Fruit fly (Drosophila melanogaster) whole organism, embryonic: ENCODE measurements around the gene mRpS10.

Experiments
- Ada2b ChIP-seq: fragments of 200-800 bp; sonication (Bioruptor generic); IDR thresholded peaks from 2 replicates; pipeline ENCODE4 v1.3.6; 2022; ENCODE audit warnings: missing biosample characterization, missing genetic modification characterization
- Awh ChIP-seq: fragments of 200-800 bp; sonication (Bioruptor generic); IDR thresholded peaks from 2 replicates; pipeline ENCODE4, ENCODE4 v1.3.6; 2022; ENCODE audit warnings: missing biosample characterization, missing genetic modification characterization
- CG10431 ChIP-seq: fragments of 200-800 bp; sonication (Bioruptor generic); optimal IDR thresholded peaks from 3 replicates; lab custom pipeline; 2018; ENCODE audit warnings: missing biosample characterization, mild to moderate bottlenecking, missing genetic modification characterization
- CG11398 ChIP-seq: fragments of 200-800 bp; sonication (Bioruptor generic); optimal IDR thresholded peaks from 2 replicates; lab custom pipeline; 2016; ENCODE audit warnings: missing biosample characterization, missing genetic modification characterization
- CG13894 ChIP-seq: fragments of 200-800 bp; sonication (Bioruptor generic); optimal IDR thresholded peaks from 3 replicates; lab custom pipeline; 2018; ENCODE audit warnings: missing biosample characterization, mild to moderate bottlenecking, missing genetic modification characterization, moderate library complexity
- CG15011 ChIP-seq: fragments of 200-800 bp; sonication (Bioruptor generic); optimal IDR thresholded peaks from 3 replicates; lab custom pipeline; 2018; ENCODE audit warnings: missing biosample characterization, mild to moderate bottlenecking, missing genetic modification characterization
- CG1832 ChIP-seq: fragments of 200-800 bp; sonication (Bioruptor generic); optimal IDR thresholded peaks from 2 replicates; lab custom pipeline; 2017; ENCODE audit warnings: missing biosample characterization, mild to moderate bottlenecking, missing genetic modification characterization, inconsistent platforms
- CG18476 ChIP-seq: fragments of 200-800 bp; sonication (Bioruptor generic); optimal IDR thresholded peaks from 2 replicates; lab custom pipeline; 2016; ENCODE audit warnings: missing biosample characterization, mild to moderate bottlenecking, missing genetic modification characterization
- CG2202 ChIP-seq: fragments of 200-800 bp; sonication (Bioruptor generic); optimal IDR thresholded peaks from 2 replicates; lab custom pipeline; 2018; ENCODE audit warnings: missing biosample characterization, mild to moderate bottlenecking, missing genetic modification characterization
- CG30403 ChIP-seq: fragments of 200-800 bp; sonication (Bioruptor generic); optimal IDR thresholded peaks from 3 replicates; lab custom pipeline; 2016; ENCODE audit warnings: missing biosample characterization, missing genetic modification characterization
- CG4424 ChIP-seq: fragments of 200-800 bp; sonication (Bioruptor generic); optimal IDR thresholded peaks from 3 replicates; lab custom pipeline; 2016; ENCODE audit warnings: missing biosample characterization, missing genetic modification characterization
- CG7357 ChIP-seq: fragments of 200-800 bp; sonication (Bioruptor generic); IDR thresholded peaks from 3 replicates; pipeline ENCODE4 v1.3.6; 2022; ENCODE audit warnings: missing biosample characterization, missing genetic modification characterization
- CG7786 ChIP-seq: fragments of 200-800 bp; sonication (Bioruptor generic); optimal IDR thresholded peaks from 2 replicates; lab custom pipeline; 2016; ENCODE audit warnings: missing biosample characterization, missing genetic modification characterization
- CG8388 ChIP-seq: fragments of 200-800 bp; sonication (Bioruptor generic); optimal IDR thresholded peaks from 2 replicates; lab custom pipeline; 2019; ENCODE audit warnings: missing biosample characterization, mild to moderate bottlenecking, missing genetic modification characterization, moderate library complexity
- CG9817 ChIP-seq: fragments of 200-800 bp; sonication (Bioruptor generic); optimal IDR thresholded peaks from 2 replicates; lab custom pipeline; 2018; ENCODE audit warnings: missing biosample characterization, mild to moderate bottlenecking, missing genetic modification characterization, moderate library complexity
- D19B ChIP-seq: fragments of 200-800 bp; sonication (Bioruptor generic); optimal IDR thresholded peaks from 2 replicates; lab custom pipeline; 2017; ENCODE audit warnings: missing biosample characterization, mild to moderate bottlenecking, missing genetic modification characterization
- Dek ChIP-seq: fragments of 200-800 bp; sonication (Bioruptor generic); optimal IDR thresholded peaks from 3 replicates; lab custom pipeline; 2019; ENCODE audit warnings: missing biosample characterization, mild to moderate bottlenecking, missing genetic modification characterization, moderate library complexity
- Doc3 ChIP-seq: fragments of 200-800 bp; sonication (Bioruptor generic); IDR thresholded peaks from 3 replicates; pipeline ENCODE4 v1.3.6; 2022; ENCODE audit warnings: missing biosample characterization, missing genetic modification characterization; ENCODE audit not compliant: partially characterized antibody
- Elba2 ChIP-seq: fragments of 200-800 bp; sonication (Bioruptor generic); optimal IDR thresholded peaks from 3 replicates; lab custom pipeline; 2016; ENCODE audit warnings: missing biosample characterization, missing genetic modification characterization
- Hr51 ChIP-seq, 2 experiments: fragments of 200-800 bp; sonication (Bioruptor generic); optimal IDR thresholded peaks; 2 replicates in 1 of 2; 3 replicates in 1 of 2; lab custom pipeline; 2016 to 2018; ENCODE audit warnings: missing biosample characterization in 2 of 2, missing genetic modification characterization in 2 of 2, mild to moderate bottlenecking in 1 of 2, moderate library complexity in 1 of 2
- Mad ChIP-seq: fragments of 200-800 bp; sonication (Bioruptor generic); optimal IDR thresholded peaks from 2 replicates; lab custom pipeline; 2016; ENCODE audit warnings: missing biosample characterization, missing genetic modification characterization
- Oli ChIP-seq: fragments of 200-800 bp; sonication (Bioruptor generic); optimal IDR thresholded peaks from 2 replicates; lab custom pipeline; 2018; ENCODE audit warnings: missing biosample characterization, mild to moderate bottlenecking, missing genetic modification characterization, moderate library complexity
- Stat92E ChIP-seq, 3 experiments: fragments of >200 bp in 2 of 3; fragments of 200-800 bp in 1 of 3; sonication (Bioruptor generic) in 1 of 3; optimal IDR thresholded peaks; 2 replicates each; lab custom pipeline; 2017 to 2019; ENCODE audit warnings: missing biosample characterization in 3 of 3, missing genetic modification characterization in 3 of 3, mild to moderate bottlenecking in 1 of 3, moderate library complexity in 1 of 3
- Vsx1 ChIP-seq: fragments of 200-800 bp; sonication (Bioruptor generic); optimal IDR thresholded peaks from 2 replicates; lab custom pipeline; 2017; ENCODE audit warnings: missing biosample characterization, mild to moderate bottlenecking, missing genetic modification characterization, missing genetic modification reagents
- amos ChIP-seq: fragments of 200-800 bp; sonication (Bioruptor generic); IDR thresholded peaks from 2 replicates; pipeline ENCODE4 v1.3.6; 2022; ENCODE audit warnings: missing biosample characterization, missing genetic modification characterization; ENCODE audit not compliant: partially characterized antibody
- chinmo ChIP-seq: fragments of 200-800 bp; sonication (Bioruptor generic); IDR thresholded peaks from 4 replicates; pipeline ENCODE4 v1.3.6; 2022; ENCODE audit warnings: missing biosample characterization, missing genetic modification characterization; ENCODE audit not compliant: partially characterized antibody
- corto ChIP-seq: fragments of 200-800 bp; sonication (Bioruptor generic); optimal IDR thresholded peaks from 2 replicates; lab custom pipeline; 2016; ENCODE audit warnings: missing biosample characterization, mild to moderate bottlenecking, missing genetic modification characterization, moderate library complexity
- dan ChIP-seq: fragments of 200-800 bp; sonication (Bioruptor generic); IDR thresholded peaks from 2 replicates; pipeline ENCODE4 v1.3.6; 2022; ENCODE audit warnings: missing biosample characterization, missing genetic modification characterization
- dati ChIP-seq: fragments of 200-800 bp; sonication (Bioruptor generic); IDR thresholded peaks from 2 replicates; pipeline ENCODE4 v1.3.6; 2022; ENCODE audit warnings: missing biosample characterization, missing genetic modification characterization
- disco-r ChIP-seq: fragments of 200-800 bp; sonication (Bioruptor generic); optimal IDR thresholded peaks from 2 replicates; lab custom pipeline; 2016; ENCODE audit warnings: missing biosample characterization, missing genetic modification characterization
- dmrt11E ChIP-seq: fragments of 200-800 bp; sonication (Bioruptor generic); optimal IDR thresholded peaks from 3 replicates; lab custom pipeline; 2018; ENCODE audit warnings: missing biosample characterization, mild to moderate bottlenecking, missing genetic modification characterization, moderate library complexity
- exex ChIP-seq: fragments of 200-800 bp; sonication (Bioruptor generic); optimal IDR thresholded peaks from 4 replicates; lab custom pipeline; 2018; ENCODE audit warnings: missing biosample characterization, mild to moderate bottlenecking, missing genetic modification characterization, moderate library complexity
- fd3F ChIP-seq: fragments of 200-800 bp; sonication (Bioruptor generic); optimal IDR thresholded peaks from 2 replicates; lab custom pipeline; 2018; ENCODE audit warnings: missing biosample characterization, mild to moderate bottlenecking, missing genetic modification characterization, moderate library complexity
- knrl ChIP-seq: fragments of 200-800 bp; sonication (Bioruptor generic); IDR thresholded peaks from 3 replicates; pipeline ENCODE4 v1.3.6; 2022; ENCODE audit warnings: missing biosample characterization, missing genetic modification characterization; ENCODE audit not compliant: partially characterized antibody
- lab ChIP-seq: fragments of 200-800 bp; sonication (Bioruptor generic); optimal IDR thresholded peaks from 3 replicates; lab custom pipeline; 2017; ENCODE audit warnings: missing biosample characterization, missing genetic modification characterization, mild to moderate bottlenecking, moderate library complexity, missing genetic modification reagents
- nerfin-1 ChIP-seq: fragments of 200-800 bp; sonication (Bioruptor generic); optimal IDR thresholded peaks from 3 replicates; lab custom pipeline; 2019; ENCODE audit warnings: missing biosample characterization, mild to moderate bottlenecking, missing genetic modification characterization, moderate library complexity
- pfk ChIP-seq: fragments of 200-800 bp; sonication (Bioruptor generic); optimal IDR thresholded peaks from 2 replicates; lab custom pipeline; 2018; ENCODE audit warnings: missing biosample characterization, mild to moderate bottlenecking, missing genetic modification characterization, moderate library complexity
- ranshi ChIP-seq: fragments of 200-800 bp; sonication (Bioruptor generic); IDR thresholded peaks from 2 replicates; pipeline ENCODE4 v1.3.6; 2022; ENCODE audit warnings: missing biosample characterization, missing genetic modification characterization
- seq ChIP-seq: fragments of 200-800 bp; sonication (Bioruptor generic); IDR thresholded peaks from 2 replicates; pipeline ENCODE4 v1.3.6; 2022; ENCODE audit warnings: missing biosample characterization, missing genetic modification characterization
- sima ChIP-seq: fragments of 200-800 bp; sonication (Bioruptor generic); optimal IDR thresholded peaks from 2 replicates; lab custom pipeline; 2016; ENCODE audit warnings: missing biosample characterization, missing genetic modification characterization
- ssp ChIP-seq: fragments of 200-800 bp; sonication (Bioruptor generic); IDR thresholded peaks from 2 replicates; pipeline ENCODE4 v1.3.6; 2022; ENCODE audit warnings: missing biosample characterization, missing genetic modification characterization
- sug ChIP-seq: fragments of 200-800 bp; optimal IDR thresholded peaks from 2 replicates; lab custom pipeline; 2019; ENCODE audit warnings: missing biosample characterization, mild to moderate bottlenecking, missing genetic modification characterization, moderate library complexity
- tap ChIP-seq: fragments of 200-800 bp; optimal IDR thresholded peaks from 3 replicates; lab custom pipeline; 2019; ENCODE audit warnings: missing biosample characterization, mild to moderate bottlenecking, missing genetic modification characterization, moderate library complexity
- ttk ChIP-seq: fragments of 200-800 bp; sonication (Bioruptor generic); IDR thresholded peaks from 2 replicates; pipeline ENCODE4 v2.1.2; 2022; ENCODE audit warnings: missing biosample characterization, missing genetic modification characterization
- unpg ChIP-seq: fragments of 200-800 bp; sonication (Bioruptor generic); optimal IDR thresholded peaks from 3 replicates; lab custom pipeline; 2018; ENCODE audit warnings: missing biosample characterization, mild to moderate bottlenecking, missing genetic modification characterization, moderate library complexity
- wek ChIP-seq: fragments of 200-800 bp; sonication (Bioruptor generic); optimal IDR thresholded peaks from 3 replicates; lab custom pipeline; 2018; ENCODE audit warnings: missing biosample characterization, mild to moderate bottlenecking, missing genetic modification characterization, moderate library complexity
- yki ChIP-seq: fragments of >200 bp; optimal IDR thresholded peaks from 3 replicates; lab custom pipeline; 2018

Gene mRpS10

dm6 chr3R:15196134-15197034 is 33.1 kb upstream of the mRpS10 start, which contains the start of the genes Kpc1 and CG42542 (continued):
- peak; percentile 49 for TF ChIP-seq CG8388 (GFP tag; lab: Kevin White, UChicago)
- peak; percentile 35; the same call in 1 of the 2 replicates for TF ChIP-seq Ada2b (GFP tag; lab: Robert Waterston, UW)
- TF ChIP-seq disco-r (GFP tag; lab: Kevin White, UChicago): no peak
- TF ChIP-seq CG4424: peak; percentile 59
- no peak for TF ChIP-seq pfk (GFP tag; lab: Kevin White, UChicago)
- TF ChIP-seq wek (GFP tag; lab: Kevin White, UChicago): no peak
- peak; percentile 76 for TF ChIP-seq Vsx1 (GFP tag; lab: Kevin White, UChicago)
- peak; percentile 74 for TF ChIP-seq Dek (tag; lab: Kevin White, UChicago)
- TF ChIP-seq dmrt11E (tag; lab: Kevin White, UChicago): peak; percentile 75
- TF ChIP-seq ssp (GFP tag; lab: Robert Waterston, UW): no peak
- no peak for TF ChIP-seq CG10431 (GFP tag; lab: Kevin White, UChicago)
- peak; percentile 66 for TF ChIP-seq Mad
- TF ChIP-seq ttk: peak; percentile 46; the same call in 1 of the 2 replicates
- no peak for TF ChIP-seq tap (tag; lab: Kevin White, UChicago)
- TF ChIP-seq CG7357: peak; percentile 8; the same call in 1 of the 3 replicates
- TF ChIP-seq yki (lab: Kevin White, UChicago): no peak
- peak; percentile 67 for TF ChIP-seq CG1832
- TF ChIP-seq fd3F (GFP tag; lab: Kevin White, UChicago): peak; percentile 29
- no peak for TF ChIP-seq D19B
- peak; percentile 63 for TF ChIP-seq sug (tag; lab: Kevin White, UChicago)
- TF ChIP-seq CG9817 (tag; lab: Kevin White, UChicago): peak; percentile 47
- TF ChIP-seq dan: no peak
- TF ChIP-seq Doc3: peak; percentile 92
- peak; percentile 67 for TF ChIP-seq Oli (tag; lab: Kevin White, UChicago)
- TF ChIP-seq CG7786 (GFP tag; lab: Kevin White, UChicago): peak; percentile 81
- no peak for TF ChIP-seq dati
- TF ChIP-seq unpg (GFP tag; lab: Kevin White, UChicago): no peak
- no peak; the same call in 1 of the 2 replicates for TF ChIP-seq Awh
- TF ChIP-seq corto (GFP tag; lab: Kevin White, UChicago): peak; percentile 35
- TF ChIP-seq lab (GFP tag; lab: Kevin White, UChicago): peak; percentile 82
- TF ChIP-seq ranshi (GFP tag; lab: Robert Waterston, UW): no peak
- peak; percentile 74 for TF ChIP-seq CG18476 (GFP tag; lab: Kevin White, UChicago)
- no peak for TF ChIP-seq seq (GFP tag; lab: Robert Waterston, UW)
- peak; percentile 89 for TF ChIP-seq CG30403
- peak; percentile 89 for TF ChIP-seq amos
- TF ChIP-seq Elba2 (GFP tag; lab: Kevin White, UChicago): no peak
- TF ChIP-seq CG11398 (GFP tag; lab: Kevin White, UChicago): no peak
- TF ChIP-seq Stat92E (GFP tag; optimal IDR thresholded peaks at IDR 0.05; lab: Kevin White, UChicago): no peak
- TF ChIP-seq exex (tag; lab: Kevin White, UChicago): peak; percentile 40
- no peak for TF ChIP-seq CG13894
- TF ChIP-seq knrl: peak; percentile 93
- TF ChIP-seq nerfin-1 (tag; lab: Kevin White, UChicago): peak; percentile 40
- TF ChIP-seq Hr51 (GFP tag; optimal IDR thresholded peaks at IDR 0.05; lab: Kevin White, UChicago): peak in 1 of 2 experiments; percentile 74
- peak; percentile 26 for TF ChIP-seq CG2202 (tag; lab: Kevin White, UChicago)
- TF ChIP-seq CG15011: peak; percentile 20
- TF ChIP-seq sima (GFP tag; lab: Kevin White, UChicago): no peak
- peak; percentile 88; the same call in 2 of the 4 replicates for TF ChIP-seq chinmo (GFP tag; lab: Robert Waterston, UW)
